Fruit fly (Drosophila melanogaster) whole organism: ENCODE measurements around the gene CG10184.

ENCODE experiments used
- CG8478 ChIP-seq: fragments of >200 bp; optimal IDR thresholded peaks from 2 replicates; lab custom pipeline; 2018; ENCODE audit warnings: inconsistent platforms
- Dll ChIP-seq: fragments of >200 bp; optimal IDR thresholded peaks from 2 replicates; lab custom pipeline; 2017
- pan ChIP-seq: fragments of >200 bp; optimal IDR thresholded peaks from 2 replicates; lab custom pipeline; 2017
- psq ChIP-seq: fragments of >200 bp; optimal IDR thresholded peaks from 2 replicates; lab custom pipeline; 2017
- usp ChIP-seq: fragments of >200 bp; optimal IDR thresholded peaks from 2 replicates; lab custom pipeline; 2017; ENCODE audit warnings: missing biosample characterization, missing genetic modification characterization, mixed read lengths

dm6 chr3R:23589719-23590118, 15.6 kb downstream of the CG10184 start, which contains the start of gene CG10182:
- TF ChIP-seq usp (GFP tag; lab: Kevin White, UChicago) (no peak), Dll (lab: Kevin White, UChicago) (no peak), CG8478 (lab: Kevin White, UChicago) (no peak), psq (no peak), pan (lab: Kevin White, UChicago) (no peak)
